Fruit fly (Drosophila melanogaster): ENCODE measurements around the gene Surf4.

- TF ChIP-seq pan (optimal IDR thresholded peaks at IDR 0.05): no peak
- TF ChIP-seq psq (optimal IDR thresholded peaks at IDR 0.05): no peak
- no peak for TF ChIP-seq CG8478 (optimal IDR thresholded peaks at IDR 0.05)
- no peak for TF ChIP-seq Dll (optimal IDR thresholded peaks at IDR 0.05)
These were observed 10.2 kb upstream of the Surf4 start for dm6 chr3R:15356152-15356551.

Data from whole organism.